Worm (Caenorhabditis elegans): ENCODE results near the gene dpf-6.

ce11 chrIII:8027942-8028341, 10.1 kb upstream of the dpf-6 start, which contains the start of gene mdt-30:
- TF ChIP-seq F57A8.1 (GFP tag; optimal IDR thresholded peaks at IDR 0.05) (no peak), ztf-6 (GFP tag; IDR thresholded peaks at IDR 0.05) (no peak), rpc-1 (optimal IDR thresholded peaks at IDR 0.05) (no peak), rpc-1 (tag; optimal IDR thresholded peaks at IDR 0.05) (no peak), Y53F4B.3 (GFP tag; IDR thresholded peaks at IDR 0.05) (no peak), ceh-58 (GFP tag; IDR thresholded peaks at IDR 0.05) (no peak), nhr-179 (tag; optimal IDR thresholded peaks at IDR 0.05) (no peak), F49E8.2 (tag; optimal IDR thresholded peaks at IDR 0.05; ENCODE audit: insufficient read depth) (no peak)
